Worm (Caenorhabditis elegans): ENCODE measurements around the gene cubn-1.

cubn-1 gene

ce11 chrV:12607113-12607512 is 4.0 kb upstream of the cubn-1 start, which contains the start of gene erg-28:
Gene erg-28, plus strand, starts transcription at chrV:12607413.
- no peak for TF ChIP-seq aly-2 (tag; optimal IDR thresholded peaks at IDR 0.05)
- TF ChIP-seq unc-30 (tag; optimal IDR thresholded peaks at IDR 0.05) = no peak
- TF ChIP-seq ceh-63 (GFP tag; optimal IDR thresholded peaks at IDR 0.05) = no peak
- TF ChIP-seq elt-2 (tag; optimal IDR thresholded peaks at IDR 0.05) = no peak
- no peak for TF ChIP-seq lin-14 (GFP tag; optimal IDR thresholded peaks at IDR 0.05)
- TF ChIP-seq vab-15 (tag; optimal IDR thresholded peaks at IDR 0.05) = no peak
- TF ChIP-seq snu-23 (GFP tag; optimal IDR thresholded peaks at IDR 0.05) = no peak
- no peak for TF ChIP-seq tbx-2 (tag; optimal IDR thresholded peaks at IDR 0.05)
- TF ChIP-seq unc-98 (GFP tag; IDR thresholded peaks at IDR 0.05) = no peak
- no peak for TF ChIP-seq fkh-10 (GFP tag; optimal IDR thresholded peaks at IDR 0.05)
- no peak for TF ChIP-seq ces-1 (GFP tag; optimal IDR thresholded peaks at IDR 0.05)
- no peak for TF ChIP-seq efl-1 (optimal IDR thresholded peaks at IDR 0.05)
- TF ChIP-seq efl-1 (GFP tag; optimal IDR thresholded peaks at IDR 0.05 in 1 of 2) = no peak
- no peak for TF ChIP-seq C04F5.9 (tag; optimal IDR thresholded peaks at IDR 0.05)
- TF ChIP-seq xbp-1 (tag; optimal IDR thresholded peaks at IDR 0.05) = no peak
- TF ChIP-seq alr-1 (tag; optimal IDR thresholded peaks at IDR 0.05; ENCODE audit: borderline replicate concordance) = no peak
- no peak for TF ChIP-seq lin-39 (tag; optimal IDR thresholded peaks at IDR 0.05)
- no peak for TF ChIP-seq mef-2 (tag; optimal IDR thresholded peaks at IDR 0.05)

- TF ChIP-seq nhr-77 (tag; optimal IDR thresholded peaks at IDR 0.05) (no peak), fkh-10 (GFP tag; optimal IDR thresholded peaks at IDR 0.05) (no peak), rnt-1 (tag; optimal IDR thresholded peaks at IDR 0.05) (no peak), lin-13 (GFP tag; optimal IDR thresholded peaks at IDR 0.05) (no peak), unc-98 (GFP tag; IDR thresholded peaks at IDR 0.05) (no peak), ces-1 (GFP tag; optimal IDR thresholded peaks at IDR 0.05) (no peak), hpl-2 (GFP tag; optimal IDR thresholded peaks at IDR 0.05) (no peak), unc-130 (tag; optimal IDR thresholded peaks at IDR 0.05) (no peak), zag-1 (tag; optimal IDR thresholded peaks at IDR 0.05) (no peak), fkh-4 (tag; optimal IDR thresholded peaks at IDR 0.05; ENCODE audit: borderline replicate concordance) (no peak), isw-1 (GFP tag; IDR thresholded peaks at IDR 0.05) (no peak)
These were observed 2.3 kb upstream of the cubn-1 start, which contains the start of gene ZC116.5 for ce11 chrV:12608857-12609256. Gene ZC116.5, minus strand, starts transcription at chrV:12608957.

- TF ChIP-seq fkh-4 (tag; optimal IDR thresholded peaks at IDR 0.05; ENCODE audit: borderline replicate concordance) (no peak), mab-9 (GFP tag; IDR thresholded peaks at IDR 0.05) (no peak), lin-35 (GFP tag; optimal IDR thresholded peaks at IDR 0.05) (no peak), nhr-12 (tag; optimal IDR thresholded peaks at IDR 0.05) (no peak), tbx-2 (tag; optimal IDR thresholded peaks at IDR 0.05) (no peak), nhr-19 (GFP tag; conservative IDR thresholded peaks at IDR 0.05) (no peak), unc-30 (tag; optimal IDR thresholded peaks at IDR 0.05) (no peak), ets-5 (GFP tag; IDR thresholded peaks at IDR 0.05) (no peak), nhr-77 (tag; optimal IDR thresholded peaks at IDR 0.05) (no peak), lir-3 (tag; optimal IDR thresholded peaks at IDR 0.05; ENCODE audit: poor library complexity) (no peak), pag-3 (tag; optimal IDR thresholded peaks at IDR 0.05; ENCODE audit: borderline replicate concordance, insufficient read depth) (no peak), ces-1 (GFP tag; optimal IDR thresholded peaks at IDR 0.05) (no peak), jun-1 (tag; optimal IDR thresholded peaks at IDR 0.05) (no peak)
These were observed 1.6 kb upstream of the cubn-1 start, which contains the start of gene ZC116.1 for ce11 chrV:12609526-12609925. Gene ZC116.1, plus strand, starts transcription at chrV:12609826.

- TF ChIP-seq aly-2 (tag; optimal IDR thresholded peaks at IDR 0.05) = no peak
- TF ChIP-seq F16B12.6 (tag; optimal IDR thresholded peaks at IDR 0.05) = no peak
- TF ChIP-seq lin-15B (tag; optimal IDR thresholded peaks at IDR 0.05) = no peak
- TF ChIP-seq lin-13 (GFP tag; optimal IDR thresholded peaks at IDR 0.05) = no peak
- TF ChIP-seq nhr-76 (tag; optimal IDR thresholded peaks at IDR 0.05) = no peak
- no peak for TF ChIP-seq pqm-1 (tag; optimal IDR thresholded peaks at IDR 0.05)
- no peak for TF ChIP-seq jun-1 (tag; optimal IDR thresholded peaks at IDR 0.05)
These were observed 989 bp downstream of the cubn-1 start, which contains the start of gene cyc-2.2 for ce11 chrV:12612118-12612517. Gene cyc-2.2, minus strand, starts transcription at chrV:12612218.
